Worm (Caenorhabditis elegans) whole organism, L4 larva: ENCODE measurements around the gene srx-137.

Experiments
- F26F4.8 ChIP-seq: fragments of 200-800 bp; sonication (Bioruptor generic); conservative IDR thresholded peaks from 2 replicates; pipeline ENCODE4 v1.3.6; 2022; ENCODE audit warnings: missing genetic modification characterization, missing compliant biosample characterization
- R02D3.7 ChIP-seq: fragments of 150-350 bp; sonication (generic microtip); optimal IDR thresholded peaks from 3 replicates; lab custom pipeline; 2014; ENCODE audit warnings: missing biosample characterization, missing genetic modification characterization
- Y105C5A.15 ChIP-seq: fragments of 200-800 bp; sonication (Bioruptor generic); IDR thresholded peaks from 2 replicates; pipeline ENCODE4 v1.3.6; 2022; ENCODE audit warnings: missing genetic modification characterization, missing compliant biosample characterization
- ama-1 ChIP-seq: fragments of 150-350 bp; optimal IDR thresholded peaks from 2 replicates; lab custom pipeline; 2014; ENCODE audit warnings: inconsistent platforms, mixed read lengths
- daf-8 ChIP-seq: fragments of 200-800 bp; sonication (Bioruptor generic); IDR thresholded peaks from 2 replicates; pipeline ENCODE4 v1.3.6; 2022; ENCODE audit warnings: missing genetic modification characterization, missing compliant biosample characterization
- dpl-1 ChIP-seq: fragments of 150-350 bp; optimal IDR thresholded peaks from 2 replicates; lab custom pipeline; 2014; ENCODE audit warnings: missing biosample characterization, missing genetic modification reagents, missing genetic modification characterization
- fkh-10 ChIP-seq: fragments of 150-350 bp; optimal IDR thresholded peaks from 2 replicates; lab custom pipeline; 2014; ENCODE audit warnings: missing biosample characterization, missing genetic modification reagents, missing genetic modification characterization
- mxl-2 ChIP-seq: fragments of 200-800 bp; sonication (Bioruptor generic); conservative IDR thresholded peaks from 2 replicates; pipeline ENCODE4 v1.3.6; 2022; ENCODE audit warnings: missing genetic modification reagents, missing genetic modification characterization, missing compliant biosample characterization
- nhr-28 ChIP-seq: fragments of 150-350 bp; optimal IDR thresholded peaks from 2 replicates; lab custom pipeline; 2014; ENCODE audit warnings: missing biosample characterization, missing genetic modification characterization
- nhr-76 ChIP-seq: fragments of 150-350 bp; optimal IDR thresholded peaks from 2 replicates; lab custom pipeline; 2014; ENCODE audit warnings: missing biosample characterization, missing genetic modification characterization
- pqm-1 ChIP-seq: sonication (generic microtip); optimal IDR thresholded peaks from 2 replicates; lab custom pipeline; 2017; ENCODE audit warnings: missing biosample characterization, missing genetic modification characterization
- skn-1 ChIP-seq: fragments of 150-350 bp; optimal IDR thresholded peaks from 2 replicates; lab custom pipeline; 2014; ENCODE audit warnings: missing biosample characterization, missing genetic modification characterization
- unc-130 ChIP-seq: sonication (generic microtip); optimal IDR thresholded peaks from 2 replicates; lab custom pipeline; 2016; ENCODE audit warnings: missing genetic modification reagents, missing genetic modification characterization, missing compliant biosample characterization
- unc-62 ChIP-seq, 3 experiments: fragments of 150-350 bp in 1 of 3; sonication (generic microtip); optimal IDR thresholded peaks in 2 of 3; peaks in 1 of 3; 1 replicate in 1 of 3; 2 replicates in 2 of 3; lab custom pipeline; 2014 to 2017; ENCODE audit warnings: missing biosample characterization in 3 of 3, missing genetic modification characterization in 3 of 3, missing genetic modification reagents in 3 of 3, missing genotype in 1 of 3

DNA sequence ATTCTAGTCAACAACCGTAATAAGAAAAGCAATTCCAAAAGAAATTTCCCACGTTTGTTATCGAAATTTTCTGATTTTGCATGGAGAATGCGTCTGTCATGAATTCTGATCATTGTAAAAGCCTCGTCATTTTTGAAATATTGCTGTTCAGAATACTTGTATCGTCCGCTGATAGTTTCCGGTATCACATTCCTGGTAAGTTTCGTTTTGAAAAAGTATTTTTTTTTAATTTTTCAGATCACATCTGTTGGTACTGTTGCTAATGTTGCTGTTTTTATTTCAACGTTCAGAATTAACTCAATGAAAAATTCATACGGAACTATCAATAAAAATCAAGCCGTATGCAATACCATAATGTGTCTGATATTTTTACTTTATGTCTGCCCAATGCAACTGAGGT is 21.7 kb upstream of the srx-137 start, which contains the start of gene srx-17:
- no peak for TF ChIP-seq pqm-1 (tag; lab: Kevin White, UChicago)
- no peak for TF ChIP-seq Y105C5A.15
- no peak for TF ChIP-seq F26F4.8
- no peak for TF ChIP-seq skn-1
- no peak for TF ChIP-seq unc-130
- no peak for TF ChIP-seq fkh-10 (GFP tag; lab: Kevin White, UChicago)
- no peak for TF ChIP-seq mxl-2
- no peak for TF ChIP-seq nhr-76 (tag; lab: Kevin White, UChicago)
- TF ChIP-seq R02D3.7 (tag; lab: Kevin White, UChicago): no peak
- no peak for TF ChIP-seq unc-62 (GFP tag; optimal IDR thresholded peaks at IDR 0.05 in 1 of 2; lab: Kevin White, UChicago)
- TF ChIP-seq unc-62 (tag; optimal IDR thresholded peaks at IDR 0.05; lab: Kevin White, UChicago): no peak
- no peak for TF ChIP-seq daf-8 (GFP tag; lab: Robert Waterston, UW)
- no peak for TF ChIP-seq dpl-1 (GFP tag; lab: Kevin White, UChicago)
- no peak for TF ChIP-seq ama-1 (lab: Kevin White, UChicago)
- no peak for TF ChIP-seq nhr-28 (tag; lab: Kevin White, UChicago)
